Fruit fly (Drosophila melanogaster): ENCODE data around the gene Sf3b5.

The Sf3b5 gene

DNA sequence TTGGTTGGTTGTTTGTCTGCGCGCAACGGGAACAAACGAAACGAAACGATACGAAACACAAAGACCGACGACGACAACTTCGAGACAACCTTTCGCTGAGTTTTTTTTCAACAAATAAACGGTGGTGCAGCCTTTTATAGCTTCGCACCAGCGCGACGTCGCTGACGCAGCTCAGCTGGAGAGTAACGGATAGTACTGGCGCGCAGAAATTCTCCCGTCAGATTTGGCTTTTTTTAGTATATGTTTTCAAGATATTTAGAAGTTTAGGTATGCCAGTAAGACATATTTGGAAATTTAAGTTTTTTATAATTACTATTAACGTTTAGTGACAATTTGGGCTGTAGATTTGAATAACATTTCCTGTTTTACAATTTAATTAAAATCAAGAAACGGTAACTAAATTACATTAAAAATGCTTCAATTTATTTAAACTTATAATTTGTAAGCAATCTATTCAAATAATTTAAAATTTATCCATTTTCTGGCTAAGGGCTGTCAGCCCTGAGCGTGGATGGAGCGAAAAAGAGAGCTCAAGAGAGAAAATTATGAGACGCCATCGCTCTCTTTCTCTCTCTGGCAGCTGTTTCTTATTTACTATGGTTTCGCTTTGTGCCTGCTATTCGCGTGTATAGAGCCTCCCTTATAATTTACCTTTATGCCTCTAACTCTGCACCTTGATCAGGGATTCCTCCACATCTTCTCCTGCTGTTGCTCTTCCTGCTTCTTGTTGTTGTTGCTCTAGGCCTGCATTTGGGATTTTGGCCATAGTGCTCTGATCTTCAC is 18.7 kb upstream of the Sf3b5 start:
- TF ChIP-seq CG3032 (tag; optimal IDR thresholded peaks at IDR 0.05): peak; percentile 91
- TF ChIP-seq CG1621 (tag; optimal IDR thresholded peaks at IDR 0.05): peak; percentile 52
- peak; percentile 78 for TF ChIP-seq OdsH (GFP tag; optimal IDR thresholded peaks at IDR 0.05)
- TF ChIP-seq Sox15 (GFP tag; optimal IDR thresholded peaks at IDR 0.05): peak; percentile 52
- peak; percentile 88 for TF ChIP-seq topi (GFP tag; optimal IDR thresholded peaks at IDR 0.05)
- peak; percentile 86 for TF ChIP-seq CG8632 (GFP tag; optimal IDR thresholded peaks at IDR 0.05)
- peak; percentile 84 for TF ChIP-seq lz (GFP tag; optimal IDR thresholded peaks at IDR 0.05)
- peak; percentile 65 for TF ChIP-seq CG6854 (GFP tag; optimal IDR thresholded peaks at IDR 0.05)
- TF ChIP-seq CG6163 (GFP tag; IDR thresholded peaks at IDR 0.05): peak; percentile 70; the same call in 2 of the 3 replicates
- TF ChIP-seq CG6276 (GFP tag; optimal IDR thresholded peaks at IDR 0.05): peak; percentile 91
- peak; percentile 78 for TF ChIP-seq CG3919 (GFP tag; optimal IDR thresholded peaks at IDR 0.05)
- TF ChIP-seq acj6 (GFP tag; optimal IDR thresholded peaks at IDR 0.05): peak; percentile 81
- peak; percentile 76 for TF ChIP-seq CG4318 (GFP tag; optimal IDR thresholded peaks at IDR 0.05)
- TF ChIP-seq ss (GFP tag; optimal IDR thresholded peaks at IDR 0.05): peak; percentile 80 to 87
- TF ChIP-seq CG9139 (GFP tag; optimal IDR thresholded peaks at IDR 0.05): peak; percentile 78
- peak; percentile 91 for TF ChIP-seq CG32006 (GFP tag; optimal IDR thresholded peaks at IDR 0.05)
- peak; percentile 82 for TF ChIP-seq CG16779 (tag; optimal IDR thresholded peaks at IDR 0.05)
- TF ChIP-seq CG11762 (GFP tag; optimal IDR thresholded peaks at IDR 0.05; ENCODE audit: insufficient read depth): peak; percentile 70
- TF ChIP-seq CG6792 (GFP tag; optimal IDR thresholded peaks at IDR 0.05): peak; percentile 74
- TF ChIP-seq fkh (GFP tag; optimal IDR thresholded peaks at IDR 0.05): peak; percentile 70
- peak; percentile 64 for TF ChIP-seq Ets21C (GFP tag; optimal IDR thresholded peaks at IDR 0.05)
- no peak for TF ChIP-seq Hr38 (GFP tag; optimal IDR thresholded peaks at IDR 0.05)
- TF ChIP-seq Smox (GFP tag; optimal IDR thresholded peaks at IDR 0.05): peak; percentile 84
- TF ChIP-seq CG7368 (GFP tag; optimal IDR thresholded peaks at IDR 0.05): peak; percentile 44
- peak; percentile 84 for TF ChIP-seq Eip75B (GFP tag; optimal IDR thresholded peaks at IDR 0.05)
- peak; percentile 88 for TF ChIP-seq CG6808 (GFP tag; optimal IDR thresholded peaks at IDR 0.05)
- peak; percentile 77 for TF ChIP-seq Hr4 (GFP tag; optimal IDR thresholded peaks at IDR 0.05)
- TF ChIP-seq CG8119 (GFP tag; IDR thresholded peaks at IDR 0.05): peak; percentile 88
- TF ChIP-seq Lpt (GFP tag; optimal IDR thresholded peaks at IDR 0.05): peak; percentile 76
- TF ChIP-seq dsx (GFP tag; optimal IDR thresholded peaks at IDR 0.05; ENCODE audit: poor library complexity, severe bottlenecking): peak; percentile 83
- peak; percentile 58 for TF ChIP-seq cyc (GFP tag; optimal IDR thresholded peaks at IDR 0.05)
- peak; percentile 91 for TF ChIP-seq esn (GFP tag; optimal IDR thresholded peaks at IDR 0.05)
- TF ChIP-seq Eip93F (GFP tag; optimal IDR thresholded peaks at IDR 0.05): peak; percentile 69
- peak; percentile 46 for TF ChIP-seq CG11902 (GFP tag; optimal IDR thresholded peaks at IDR 0.05)
- TF ChIP-seq net (GFP tag; optimal IDR thresholded peaks at IDR 0.05): peak; percentile 87
- TF ChIP-seq CG10669 (GFP tag; optimal IDR thresholded peaks at IDR 0.05): peak; percentile 79
- peak; percentile 69 for TF ChIP-seq dac (GFP tag; optimal IDR thresholded peaks at IDR 0.05)
- TF ChIP-seq Sox102F (GFP tag; optimal IDR thresholded peaks at IDR 0.05): peak; percentile 83
- TF ChIP-seq vri (GFP tag; optimal IDR thresholded peaks at IDR 0.05): peak; percentile 63
- TF ChIP-seq CG11294 (GFP tag; IDR thresholded peaks at IDR 0.05): peak; percentile 50; the same call in 1 of the 2 replicates
- peak; percentile 92 for TF ChIP-seq svp (GFP tag)
- TF ChIP-seq Gug (GFP tag; IDR thresholded peaks at IDR 0.05): peak; percentile 49
- peak; percentile 84 for TF ChIP-seq spab (GFP tag; optimal IDR thresholded peaks at IDR 0.05)
- TF ChIP-seq Eip78C (GFP tag): peak; percentile 97
- peak; percentile 81 for TF ChIP-seq fd59A (GFP tag; optimal IDR thresholded peaks at IDR 0.05)
- TF ChIP-seq CG8319 (GFP tag; optimal IDR thresholded peaks at IDR 0.05): peak; percentile 50
- TF ChIP-seq Blimp-1 (GFP tag; optimal IDR thresholded peaks at IDR 0.05): peak; percentile 72
- TF ChIP-seq salr (GFP tag; optimal IDR thresholded peaks at IDR 0.05): peak in 1 of 2 experiments; percentile 84
- no peak for TF ChIP-seq fd85E (GFP tag; optimal IDR thresholded peaks at IDR 0.05)
- TF ChIP-seq achi (GFP tag; optimal IDR thresholded peaks at IDR 0.05): peak; percentile 84
